Worm (Caenorhabditis elegans) whole organism, L4 larva: ENCODE results near the gene C16D2.1.

Experiments
- T26A8.4 ChIP-seq: fragments of 200-800 bp; sonication (Bioruptor generic); IDR thresholded peaks from 2 replicates; pipeline ENCODE4 v1.3.6; 2022; ENCODE audit warnings: missing genetic modification characterization, missing compliant biosample characterization
- ama-1 ChIP-seq: fragments of 150-350 bp; optimal IDR thresholded peaks from 2 replicates; lab custom pipeline; 2014; ENCODE audit warnings: inconsistent platforms, mixed read lengths
- dmd-6 ChIP-seq: fragments of 200-800 bp; sonication (Bioruptor generic); IDR thresholded peaks from 2 replicates; pipeline ENCODE4 v1.3.6; 2022; ENCODE audit warnings: missing genetic modification reagents, missing genetic modification characterization, missing compliant biosample characterization
- lim-7 ChIP-seq: fragments of 200-800 bp; sonication (Bioruptor generic); IDR thresholded peaks from 2 replicates; pipeline ENCODE4 v1.3.6; 2022; ENCODE audit warnings: missing genetic modification characterization, missing compliant biosample characterization
- lin-15B ChIP-seq: fragments of 150-350 bp; sonication (generic microtip); optimal IDR thresholded peaks from 3 replicates; lab custom pipeline; 2014; ENCODE audit warnings: missing biosample characterization, missing genetic modification characterization
- nhr-48 ChIP-seq: sonication (generic microtip); optimal IDR thresholded peaks from 2 replicates; lab custom pipeline; 2016; ENCODE audit warnings: mild to moderate bottlenecking, missing genetic modification characterization, missing compliant biosample characterization
- nhr-77 ChIP-seq: fragments of 150-350 bp; optimal IDR thresholded peaks from 2 replicates; lab custom pipeline; 2014; ENCODE audit warnings: missing biosample characterization, missing genetic modification characterization
- unc-62 ChIP-seq, 3 experiments: fragments of 150-350 bp in 1 of 3; sonication (generic microtip); optimal IDR thresholded peaks in 2 of 3; peaks in 1 of 3; 1 replicate in 1 of 3; 2 replicates in 2 of 3; lab custom pipeline; 2014 to 2017; ENCODE audit warnings: missing biosample characterization in 3 of 3, missing genetic modification characterization in 3 of 3, missing genetic modification reagents in 3 of 3, missing genotype in 1 of 3
- zip-2 ChIP-seq: fragments of 150-350 bp; optimal IDR thresholded peaks from 2 replicates; lab custom pipeline; 2014; ENCODE audit warnings: missing biosample characterization, missing genetic modification characterization

ce11 chrII:9145961-9146360 lies 14.5 kb downstream of the C16D2.1 start, which contains the start of gene W07A12.4:
- TF ChIP-seq zip-2: no peak
- TF ChIP-seq nhr-77 (tag; lab: Kevin White, UChicago): no peak
- no peak for TF ChIP-seq nhr-48
- TF ChIP-seq unc-62 (GFP tag; optimal IDR thresholded peaks at IDR 0.05 in 1 of 2; lab: Kevin White, UChicago): no peak
- no peak for TF ChIP-seq unc-62 (tag; optimal IDR thresholded peaks at IDR 0.05; lab: Kevin White, UChicago)
- TF ChIP-seq ama-1 (lab: Kevin White, UChicago): no peak
- no peak for TF ChIP-seq dmd-6 (GFP tag; lab: Robert Waterston, UW)
- TF ChIP-seq lim-7 (GFP tag; lab: Robert Waterston, UW): no peak
- no peak for TF ChIP-seq lin-15B (tag; lab: Kevin White, UChicago)
- no peak for TF ChIP-seq T26A8.4
